Worm (Caenorhabditis elegans): ENCODE data around the gene unc-60.

DNA sequence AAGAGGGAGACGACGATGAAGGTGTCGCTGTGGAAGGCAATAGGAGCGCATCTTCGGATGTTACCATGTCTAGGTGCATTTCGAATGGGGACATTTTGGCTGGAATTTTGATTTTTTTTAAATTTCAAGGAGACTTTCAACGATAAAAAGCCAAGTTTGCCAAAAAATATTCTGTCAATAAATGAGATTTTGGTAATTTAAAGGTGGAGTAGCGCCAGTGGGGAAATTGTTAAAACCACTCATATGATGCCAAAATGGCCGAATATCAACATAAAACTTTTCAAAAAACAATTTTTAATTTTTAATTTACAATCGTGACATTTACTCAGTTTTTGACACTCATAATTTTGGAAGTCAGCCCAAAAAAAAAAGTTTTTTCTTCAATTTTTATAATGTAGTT lies 36.7 kb downstream of the unc-60 start, which contains the start of gene nhr-260:
- TF ChIP-seq pha-4 (tag; optimal IDR thresholded peaks at IDR 0.05) (no peak), che-1 (tag; optimal IDR thresholded peaks at IDR 0.05) (no peak), lin-11 (tag; optimal IDR thresholded peaks at IDR 0.05) (no peak), ama-1 (optimal IDR thresholded peaks at IDR 0.05) (no peak), elt-2 (tag; optimal IDR thresholded peaks at IDR 0.05) (no peak), fkh-10 (GFP tag; optimal IDR thresholded peaks at IDR 0.05) (no peak), hlh-15 (tag; optimal IDR thresholded peaks at IDR 0.05) (no peak), sox-4 (tag; optimal IDR thresholded peaks at IDR 0.05) (no peak)
